Worm (Caenorhabditis elegans) whole organism, midembryonic: ENCODE results near the gene K11H12.3.

Experiments
- T22C8.4 ChIP-seq: fragments of 200-800 bp; sonication (Bioruptor generic); IDR thresholded peaks from 2 replicates; pipeline ENCODE4 v1.3.6; 2022; ENCODE audit warnings: missing genetic modification characterization, missing compliant biosample characterization
- cog-1 ChIP-seq: sonication (generic microtip); optimal IDR thresholded peaks from 2 replicates; lab custom pipeline; 2016; ENCODE audit warnings: missing genetic modification characterization, missing compliant biosample characterization
- flt-1 ChIP-seq: fragments of 200-800 bp; sonication (Bioruptor generic); IDR thresholded peaks from 2 replicates; pipeline ENCODE4 v1.3.6; 2022; ENCODE audit warnings: missing genetic modification characterization, missing compliant biosample characterization
- klf-2 ChIP-seq: fragments of 200-800 bp; sonication (Bioruptor generic); conservative IDR thresholded peaks from 2 replicates; pipeline ENCODE4 v1.3.6; 2022; ENCODE audit warnings: missing genetic modification reagents, missing genetic modification characterization, missing compliant biosample characterization
- med-1 ChIP-seq: sonication (generic microtip); optimal IDR thresholded peaks from 2 replicates; lab custom pipeline; 2017; ENCODE audit warnings: missing genetic modification characterization, mild to moderate bottlenecking, missing compliant biosample characterization, antibody characterized with exemption, missing genetic modification reagents; ENCODE audit not compliant: insufficient read depth
- ref-1 ChIP-seq: fragments of 200-800 bp; sonication (Bioruptor generic); conservative IDR thresholded peaks from 2 replicates; pipeline ENCODE4 v1.3.6; 2022; ENCODE audit warnings: missing genetic modification reagents, missing genetic modification characterization, missing compliant biosample characterization
- tab-1 ChIP-seq: fragments of 200-800 bp; sonication (Bioruptor generic); IDR thresholded peaks from 2 replicates; pipeline ENCODE4 v1.3.6; 2022; ENCODE audit warnings: missing genetic modification characterization, missing compliant biosample characterization
- ztf-23 ChIP-seq: fragments of 200-800 bp; sonication (Bioruptor generic); IDR thresholded peaks from 2 replicates; pipeline ENCODE4 v1.3.6; 2022; ENCODE audit warnings: missing genetic modification reagents, missing genetic modification characterization, missing compliant biosample characterization
- ztf-29 ChIP-seq: fragments of 200-800 bp; sonication (Bioruptor generic); IDR thresholded peaks from 2 replicates; pipeline ENCODE4 v1.3.6; 2022; ENCODE audit warnings: missing genetic modification reagents, missing genetic modification characterization, missing compliant biosample characterization

K11H12.3 gene

DNA sequence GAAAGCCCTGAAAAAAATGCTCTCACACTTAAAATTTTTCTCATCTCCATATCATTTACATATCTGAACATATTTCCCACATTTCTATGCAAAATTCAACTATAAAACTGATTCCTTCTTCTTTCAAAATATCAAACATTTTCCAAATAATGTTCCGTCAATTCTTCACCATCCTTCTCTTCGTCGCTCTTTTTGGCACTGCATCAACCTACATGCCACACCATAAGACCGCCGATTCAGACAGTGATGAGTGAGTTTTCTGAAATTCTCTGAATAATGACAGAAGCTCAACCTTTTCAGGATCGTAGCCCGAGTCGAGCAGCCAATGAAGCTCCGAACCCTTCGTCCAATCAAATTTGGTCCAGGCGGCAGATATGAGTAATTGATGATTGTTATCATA lies 3.0 kb upstream of the K11H12.3 start, which contains the start of gene K11H12.5:
TSS of gene K11H12.5 (plus strand) at position 301 of the 400 bp plus-strand sequence.
- TF ChIP-seq ref-1 (no peak), ztf-29 (GFP tag; lab: Robert Waterston, UW) (no peak), ztf-23 (GFP tag; lab: Robert Waterston, UW) (no peak), med-1 (GFP tag; lab: Kevin White, UChicago) (no peak), cog-1 (tag; lab: Kevin White, UChicago) (no peak), T22C8.4 (no peak), klf-2 (GFP tag; lab: Robert Waterston, UW) (no peak), tab-1 (GFP tag; lab: Robert Waterston, UW) (no peak), flt-1 (GFP tag; lab: Robert Waterston, UW) (no peak)

DNA sequence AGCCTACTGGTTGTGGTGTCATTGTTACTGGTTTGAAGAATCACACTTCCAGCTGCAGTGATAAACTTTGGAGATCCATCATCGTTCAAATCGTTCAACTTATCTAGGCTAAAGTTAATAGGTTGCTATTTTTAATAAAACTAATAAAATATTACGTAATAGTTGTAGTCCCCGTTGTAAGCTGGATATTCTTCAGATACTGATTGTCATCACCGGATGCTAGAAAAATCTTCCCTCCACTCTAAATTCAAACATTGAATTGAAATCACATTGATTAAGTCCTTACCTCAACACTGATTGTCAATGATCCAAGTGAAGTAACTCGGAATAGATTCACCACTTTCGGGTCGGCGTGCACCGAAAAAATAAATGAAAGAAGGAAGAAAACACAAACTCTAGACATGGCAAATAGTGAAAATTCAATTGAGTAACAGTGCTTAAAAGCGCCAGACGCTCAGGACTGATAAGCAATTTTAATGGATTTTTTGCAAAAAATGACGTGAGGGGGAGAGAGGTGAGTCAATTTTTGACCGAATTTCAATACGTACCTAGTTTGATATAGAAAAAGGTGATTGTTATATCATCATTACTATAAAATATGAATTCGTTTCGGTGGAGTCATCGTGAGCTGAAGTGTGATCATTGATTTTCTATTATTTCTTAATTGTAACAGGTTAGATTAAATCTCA lies 2.3 kb upstream of the K11H12.3 start, which contains the start of the genes K11H12.4 and K11H12.10:
TSS of gene K11H12.4 (minus strand) at position 413 of the 689 bp plus-strand sequence.
TSS of gene K11H12.10 (plus strand) at position 605 of the 689 bp plus-strand sequence.
- no peak for TF ChIP-seq flt-1 (GFP tag; lab: Robert Waterston, UW)
- TF ChIP-seq klf-2 (GFP tag; lab: Robert Waterston, UW): no peak
- TF ChIP-seq ztf-29 (GFP tag; lab: Robert Waterston, UW): no peak
- TF ChIP-seq tab-1 (GFP tag; lab: Robert Waterston, UW): no peak
- no peak for TF ChIP-seq T22C8.4
- no peak for TF ChIP-seq cog-1 (tag; lab: Kevin White, UChicago)
- TF ChIP-seq ref-1: no peak
- TF ChIP-seq med-1 (GFP tag; lab: Kevin White, UChicago): no peak
- no peak for TF ChIP-seq ztf-23 (GFP tag; lab: Robert Waterston, UW)

- TF ChIP-seq ztf-29 (GFP tag; lab: Robert Waterston, UW) (no peak), klf-2 (GFP tag; lab: Robert Waterston, UW) (no peak), flt-1 (GFP tag; lab: Robert Waterston, UW) (no peak), T22C8.4 (no peak), ztf-23 (GFP tag; lab: Robert Waterston, UW) (no peak), med-1 (GFP tag; lab: Kevin White, UChicago) (no peak), tab-1 (GFP tag; lab: Robert Waterston, UW) (no peak), ref-1 (no peak)
Observed at ce11 chrIV:670455-670854, 2.8 kb downstream of the K11H12.3 start, which contains the start of gene K11H12.11. K11H12.11 (minus strand) TSS chrIV:670555.

DNA sequence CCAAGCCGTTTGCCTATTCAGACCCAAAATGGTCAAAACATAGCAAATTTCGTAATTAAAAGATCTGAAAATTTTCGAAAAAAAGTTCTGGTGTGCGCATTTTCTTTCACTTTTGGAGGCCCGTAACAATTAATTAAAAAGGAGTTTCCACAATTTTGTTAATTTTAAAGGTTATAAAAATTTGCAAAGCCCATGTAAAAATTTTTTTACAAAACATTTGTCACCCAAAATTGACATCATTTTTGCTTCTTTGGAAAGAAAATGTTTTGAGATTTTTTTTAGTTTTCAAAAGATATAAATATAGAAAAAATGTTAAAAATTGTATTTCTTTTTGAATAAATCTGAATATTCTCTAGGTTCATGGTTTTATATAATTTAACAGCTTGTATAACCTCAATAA lies 6.3 kb downstream of the K11H12.3 start, which contains the start of gene K11H12.6:
TSS of gene K11H12.6 (plus strand) at position 301 of the 400 bp plus-strand sequence.
- no peak for TF ChIP-seq flt-1 (GFP tag; lab: Robert Waterston, UW)
- TF ChIP-seq klf-2 (GFP tag; lab: Robert Waterston, UW): no peak
- no peak for TF ChIP-seq ztf-29 (GFP tag; lab: Robert Waterston, UW)
- TF ChIP-seq tab-1 (GFP tag; lab: Robert Waterston, UW): no peak
- TF ChIP-seq ztf-23 (GFP tag; lab: Robert Waterston, UW): no peak
- no peak for TF ChIP-seq med-1 (GFP tag; lab: Kevin White, UChicago)
- no peak for TF ChIP-seq ref-1
- no peak for TF ChIP-seq cog-1 (tag; lab: Kevin White, UChicago)

DNA sequence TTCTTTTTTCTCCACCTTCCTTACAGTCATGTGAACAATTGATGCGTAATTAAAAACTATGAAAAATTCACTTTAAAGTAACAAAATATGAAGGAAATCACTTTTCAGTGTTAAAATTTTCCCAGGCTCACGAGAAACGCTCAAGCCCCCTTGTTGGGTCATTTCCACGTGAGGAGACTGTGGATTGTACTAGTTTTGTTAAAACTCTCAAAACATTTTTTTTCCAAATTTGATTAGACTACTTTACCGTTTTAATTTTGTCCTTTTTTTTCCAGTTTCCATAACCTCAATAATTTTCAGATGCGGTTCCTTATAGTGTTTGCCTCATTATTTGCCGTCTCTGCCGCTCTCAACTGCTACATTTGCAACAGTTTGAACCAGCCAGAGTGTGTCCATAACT lies 8.1 kb downstream of the K11H12.3 start, which contains the start of gene K11H12.7:
TSS of gene K11H12.7 (plus strand) at position 301 of the 400 bp plus-strand sequence.
- TF ChIP-seq cog-1 (tag; lab: Kevin White, UChicago) (no peak), ztf-23 (GFP tag; lab: Robert Waterston, UW) (no peak), klf-2 (GFP tag; lab: Robert Waterston, UW) (no peak), ref-1 (no peak), tab-1 (GFP tag; lab: Robert Waterston, UW) (no peak), flt-1 (GFP tag; lab: Robert Waterston, UW) (no peak), med-1 (GFP tag; lab: Kevin White, UChicago) (no peak), ztf-29 (GFP tag; lab: Robert Waterston, UW) (no peak), T22C8.4 (no peak)

DNA sequence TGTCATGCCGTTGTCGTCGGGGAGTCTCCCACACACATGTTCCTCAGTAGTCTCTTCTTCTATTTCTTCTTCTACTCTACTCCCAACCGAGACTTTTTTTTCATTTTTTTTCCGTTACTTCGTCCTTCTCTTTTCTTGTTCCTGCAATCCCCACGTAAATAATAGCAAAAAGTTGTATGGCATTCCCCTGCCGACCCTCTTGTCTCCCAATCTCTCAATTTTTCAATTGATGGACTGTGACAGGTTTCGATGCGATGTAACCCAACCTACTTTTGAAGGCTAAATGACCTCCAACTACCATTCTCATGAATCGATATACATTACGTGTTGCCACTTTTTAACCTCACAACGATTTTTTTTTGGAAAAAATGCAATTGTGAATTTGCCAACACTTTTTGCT lies 9.2 kb downstream of the K11H12.3 start:
- TF ChIP-seq klf-2 (GFP tag; lab: Robert Waterston, UW) (no peak), ztf-29 (GFP tag; lab: Robert Waterston, UW) (no peak), ref-1 (no peak), med-1 (GFP tag; lab: Kevin White, UChicago) (no peak), flt-1 (GFP tag; lab: Robert Waterston, UW) (no peak), cog-1 (tag; lab: Kevin White, UChicago) (no peak), ztf-23 (GFP tag; lab: Robert Waterston, UW) (no peak), tab-1 (GFP tag; lab: Robert Waterston, UW) (no peak), T22C8.4 (no peak)

ce11 chrIV:661623-662022 lies 11.7 kb downstream of the K11H12.3 start:
- TF ChIP-seq T22C8.4 (no peak), tab-1 (GFP tag; lab: Robert Waterston, UW) (no peak), med-1 (GFP tag; lab: Kevin White, UChicago) (no peak), ref-1 (no peak), ztf-29 (GFP tag; lab: Robert Waterston, UW) (no peak), ztf-23 (GFP tag; lab: Robert Waterston, UW) (no peak), klf-2 (GFP tag; lab: Robert Waterston, UW) (no peak), cog-1 (tag; lab: Kevin White, UChicago) (no peak), flt-1 (GFP tag; lab: Robert Waterston, UW) (no peak)

DNA sequence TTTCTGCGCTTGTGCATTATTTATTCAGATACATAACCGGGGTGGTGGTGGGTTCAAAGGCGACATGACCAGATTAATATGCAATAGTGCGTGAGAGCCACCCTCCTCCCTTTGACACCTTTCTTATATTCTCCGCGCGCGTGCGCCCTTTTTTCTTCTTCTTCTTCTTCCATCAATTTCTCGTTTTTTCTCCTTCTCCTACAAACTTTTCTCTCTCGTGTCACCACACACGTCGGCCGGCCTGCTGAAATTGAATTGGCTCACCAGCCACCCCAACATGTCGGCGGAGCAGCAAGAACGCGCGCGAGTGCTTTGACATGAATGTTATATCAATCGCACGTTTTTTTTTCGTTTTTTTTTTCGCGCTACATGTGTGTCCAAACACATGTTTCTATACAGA lies 13.7 kb downstream of the K11H12.3 start:
- no peak for TF ChIP-seq cog-1 (tag; lab: Kevin White, UChicago)
- no peak for TF ChIP-seq tab-1 (GFP tag; lab: Robert Waterston, UW)
- TF ChIP-seq med-1 (GFP tag; lab: Kevin White, UChicago): no peak
- TF ChIP-seq ref-1: no peak
- no peak for TF ChIP-seq ztf-29 (GFP tag; lab: Robert Waterston, UW)
- no peak for TF ChIP-seq ztf-23 (GFP tag; lab: Robert Waterston, UW)
- TF ChIP-seq T22C8.4: no peak
- no peak for TF ChIP-seq klf-2 (GFP tag; lab: Robert Waterston, UW)
- TF ChIP-seq flt-1 (GFP tag; lab: Robert Waterston, UW): no peak
